Worm (Caenorhabditis elegans) whole organism, L1 larva: ENCODE data around the gene F54C9.11.

Source experiments
- aha-1 ChIP-seq: fragments of 150-350 bp; optimal IDR thresholded peaks from 2 replicates; lab custom pipeline; 2014; ENCODE audit warnings: missing biosample characterization, missing genetic modification characterization
- alr-1 ChIP-seq: fragments of 200-800 bp; sonication (Bioruptor generic); optimal IDR thresholded peaks from 2 replicates; lab custom pipeline; 2018; ENCODE audit warnings: borderline replicate concordance, mild to moderate bottlenecking, missing genetic modification characterization, missing compliant biosample characterization
- aly-2 ChIP-seq: fragments of 150-350 bp; optimal IDR thresholded peaks from 2 replicates; lab custom pipeline; 2014; ENCODE audit warnings: missing biosample characterization, missing genetic modification characterization
- ama-1 ChIP-seq: fragments of 150-350 bp; optimal IDR thresholded peaks from 2 replicates; lab custom pipeline; 2014
- blmp-1 ChIP-seq: fragments of 150-350 bp; optimal IDR thresholded peaks from 2 replicates; lab custom pipeline; 2014; ENCODE audit warnings: missing biosample characterization, missing genetic modification characterization
- ceh-63 ChIP-seq: fragments of 200-800 bp; sonication (Bioruptor generic); optimal IDR thresholded peaks from 2 replicates; lab custom pipeline; 2018; ENCODE audit warnings: mild to moderate bottlenecking, missing genetic modification characterization, missing compliant biosample characterization
- dpl-1 ChIP-seq, 3 experiments: fragments of 150-350 bp in 2 of 3; sonication (generic microtip) in 1 of 3; optimal IDR thresholded peaks; 2 replicates each; lab custom pipeline; 2014 to 2017; ENCODE audit warnings: missing biosample characterization in 3 of 3, missing genetic modification characterization in 3 of 3, missing genetic modification reagents in 3 of 3
- efl-1 ChIP-seq, 4 experiments: fragments of 150-350 bp; optimal IDR thresholded peaks in 3 of 4; peaks in 1 of 4; 1 replicate in 1 of 4; 2 replicates in 3 of 4; lab custom pipeline; 2014; ENCODE audit warnings: missing biosample characterization in 2 of 4, missing genetic modification characterization in 2 of 4, missing genetic modification reagents in 2 of 4
- egl-13 ChIP-seq: sonication (generic microtip); optimal IDR thresholded peaks from 2 replicates; lab custom pipeline; 2016; ENCODE audit warnings: missing genotype, missing genetic modification reagents, missing genetic modification characterization, missing compliant biosample characterization
- elt-3 ChIP-seq, 6 experiments: fragments of 150-350 bp in 1 of 6; sonication (generic microtip); optimal IDR thresholded peaks; 2 replicates each; lab custom pipeline; 2017 to 2018; ENCODE audit warnings: missing biosample characterization in 6 of 6, missing genetic modification characterization in 6 of 6, inconsistent platforms in 1 of 6
- ets-5 ChIP-seq: fragments of 200-800 bp; sonication (Bioruptor generic); IDR thresholded peaks from 2 replicates; pipeline ENCODE4 v1.3.6; 2022; ENCODE audit warnings: missing genetic modification characterization, missing compliant biosample characterization
- fkh-4 ChIP-seq: sonication (generic microtip); optimal IDR thresholded peaks from 2 replicates; lab custom pipeline; 2016; ENCODE audit warnings: missing compliant biosample characterization, missing genetic modification characterization, borderline replicate concordance
- hlh-17 ChIP-seq: fragments of 200-800 bp; sonication (Bioruptor generic); optimal IDR thresholded peaks from 2 replicates; lab custom pipeline; 2018; ENCODE audit warnings: missing genetic modification characterization, mild to moderate bottlenecking, missing compliant biosample characterization, moderate library complexity, borderline replicate concordance
- hpl-2 ChIP-seq: fragments of 150-350 bp; optimal IDR thresholded peaks from 2 replicates; lab custom pipeline; 2014; ENCODE audit warnings: missing biosample characterization, missing genetic modification reagents, missing genetic modification characterization
- isw-1 ChIP-seq: fragments of 200-800 bp; sonication (Bioruptor generic); IDR thresholded peaks from 2 replicates; pipeline ENCODE4 v1.3.6; 2022; ENCODE audit warnings: missing genetic modification characterization, missing compliant biosample characterization
- jun-1 ChIP-seq: fragments of 150-350 bp; optimal IDR thresholded peaks from 2 replicates; lab custom pipeline; 2014; ENCODE audit warnings: missing biosample characterization, missing genetic modification reagents, missing genetic modification characterization
- lin-13 ChIP-seq: fragments of 150-350 bp; optimal IDR thresholded peaks from 2 replicates; lab custom pipeline; 2014; ENCODE audit warnings: missing biosample characterization, missing genetic modification reagents, missing genetic modification characterization
- lin-15B ChIP-seq: fragments of 150-350 bp; sonication (generic microtip); optimal IDR thresholded peaks from 3 replicates; lab custom pipeline; 2014; ENCODE audit warnings: missing biosample characterization, missing genetic modification characterization
- mab-9 ChIP-seq: fragments of 200-800 bp; sonication (Bioruptor generic); IDR thresholded peaks from 2 replicates; pipeline ENCODE4 v1.3.6; 2022; ENCODE audit warnings: missing genetic modification reagents, missing genetic modification characterization, missing compliant biosample characterization
- nhr-237 ChIP-seq: fragments of 150-350 bp; optimal IDR thresholded peaks from 2 replicates; lab custom pipeline; 2014; ENCODE audit warnings: missing biosample characterization, missing genetic modification characterization
- nhr-28 ChIP-seq: fragments of 150-350 bp; optimal IDR thresholded peaks from 2 replicates; lab custom pipeline; 2014; ENCODE audit warnings: missing biosample characterization, missing genetic modification characterization
- nhr-47 ChIP-seq: sonication (generic microtip); optimal IDR thresholded peaks from 2 replicates; lab custom pipeline; 2016; ENCODE audit warnings: mild to moderate bottlenecking, missing genetic modification characterization, moderate library complexity, missing compliant biosample characterization
- nhr-71 ChIP-seq: sonication (generic microtip); optimal IDR thresholded peaks from 2 replicates; lab custom pipeline; 2016; ENCODE audit warnings: mild to moderate bottlenecking, missing genetic modification characterization, moderate library complexity, missing compliant biosample characterization
- nhr-84 ChIP-seq: sonication (generic microtip); optimal IDR thresholded peaks from 2 replicates; lab custom pipeline; 2017; ENCODE audit warnings: missing biosample characterization, missing genetic modification characterization
- nhr-90 ChIP-seq: sonication (generic microtip); optimal IDR thresholded peaks from 2 replicates; lab custom pipeline; 2016; ENCODE audit warnings: mild to moderate bottlenecking, missing genetic modification characterization, missing compliant biosample characterization; ENCODE audit not compliant: poor library complexity
- pag-3 ChIP-seq: sonication (generic microtip); optimal IDR thresholded peaks from 2 replicates; lab custom pipeline; 2017; ENCODE audit warnings: missing genetic modification characterization, mild to moderate bottlenecking, missing compliant biosample characterization, antibody characterized with exemption, borderline replicate concordance; ENCODE audit not compliant: insufficient read depth
- rnt-1 ChIP-seq: sonication (generic microtip); optimal IDR thresholded peaks from 2 replicates; lab custom pipeline; 2016; ENCODE audit warnings: mild to moderate bottlenecking, missing genetic modification characterization, moderate library complexity, missing compliant biosample characterization
- skn-1 ChIP-seq: fragments of 150-350 bp; optimal IDR thresholded peaks from 2 replicates; lab custom pipeline; 2014; ENCODE audit warnings: missing biosample characterization, missing genetic modification characterization
- snpc-4 ChIP-seq: fragments of 150-350 bp; optimal IDR thresholded peaks from 2 replicates; lab custom pipeline; 2014; ENCODE audit warnings: missing biosample characterization, missing genetic modification characterization
- snu-23 ChIP-seq: sonication (generic microtip); optimal IDR thresholded peaks from 2 replicates; lab custom pipeline; 2016; ENCODE audit warnings: missing genetic modification characterization, missing compliant biosample characterization
- swsn-7 ChIP-seq: sonication (generic microtip); optimal IDR thresholded peaks from 2 replicates; lab custom pipeline; 2016; ENCODE audit warnings: missing genetic modification characterization, missing compliant biosample characterization
- tbx-2 ChIP-seq: sonication (generic microtip); optimal IDR thresholded peaks from 2 replicates; lab custom pipeline; 2016; ENCODE audit warnings: missing genetic modification characterization, missing compliant biosample characterization
- tlp-1 ChIP-seq: fragments of 150-350 bp; optimal IDR thresholded peaks from 2 replicates; lab custom pipeline; 2014; ENCODE audit warnings: missing biosample characterization, missing genetic modification characterization
- unc-130 ChIP-seq: fragments of 150-350 bp; optimal IDR thresholded peaks from 2 replicates; lab custom pipeline; 2017; ENCODE audit warnings: missing biosample characterization, missing genetic modification characterization, inconsistent platforms
- unc-30 ChIP-seq: sonication (generic microtip); optimal IDR thresholded peaks from 2 replicates; lab custom pipeline; 2017; ENCODE audit warnings: missing biosample characterization, missing genetic modification characterization
- unc-86 ChIP-seq: sonication (generic microtip); optimal IDR thresholded peaks from 2 replicates; lab custom pipeline; 2016; ENCODE audit warnings: missing genetic modification characterization, missing compliant biosample characterization
- unc-98 ChIP-seq: fragments of 200-800 bp; sonication (Bioruptor generic); IDR thresholded peaks from 2 replicates; pipeline ENCODE4 v1.3.6; 2022; ENCODE audit warnings: missing genetic modification characterization, missing compliant biosample characterization
- xbp-1 ChIP-seq: sonication (generic microtip); optimal IDR thresholded peaks from 2 replicates; lab custom pipeline; 2016; ENCODE audit warnings: missing genetic modification characterization, missing compliant biosample characterization
- zip-4 ChIP-seq: fragments of 200-800 bp; sonication (Bioruptor generic); optimal IDR thresholded peaks from 2 replicates; lab custom pipeline; 2018; ENCODE audit warnings: mild to moderate bottlenecking, missing genetic modification characterization, moderate library complexity, missing compliant biosample characterization
- ztf-11 ChIP-seq, 2 experiments: sonication (generic microtip); optimal IDR thresholded peaks; 2 replicates each; lab custom pipeline; 2016 to 2017; ENCODE audit warnings: missing genetic modification characterization in 2 of 2, missing biosample characterization in 1 of 2, missing compliant biosample characterization in 1 of 2
- ztf-4 ChIP-seq: fragments of 150-350 bp; optimal IDR thresholded peaks from 2 replicates; lab custom pipeline; 2014; ENCODE audit warnings: missing biosample characterization, missing genetic modification characterization

Gene F54C9.11

ce11 chrII:8602337-8602944, 17.6 kb upstream of the F54C9.11 start, which contains the start of the genes cpf-1 and rpl-26 (continued):
- peak; percentile 29 for TF ChIP-seq lin-15B (tag; lab: Kevin White, UChicago)
- TF ChIP-seq nhr-71 (tag; lab: Kevin White, UChicago), result peak; percentile 70
- TF ChIP-seq mab-9 (GFP tag; lab: Robert Waterston, UW), result no peak
- TF ChIP-seq skn-1 (tag; lab: Kevin White, UChicago), result peak; percentile 58
- TF ChIP-seq alr-1, result no peak
- TF ChIP-seq snu-23 (GFP tag; lab: Kevin White, UChicago), result peak; percentile 69
- TF ChIP-seq efl-1 (optimal IDR thresholded peaks at IDR 0.05; lab: Kevin White, UChicago), result peak; percentile 72 to 73
- TF ChIP-seq efl-1 (GFP tag; optimal IDR thresholded peaks at IDR 0.05 in 1 of 2; lab: Kevin White, UChicago), result peak; percentile 73 to 96
- TF ChIP-seq nhr-47 (tag; lab: Kevin White, UChicago), result peak; percentile 44
- peak; percentile 67 for TF ChIP-seq blmp-1 (tag; lab: Kevin White, UChicago)

- TF ChIP-seq dpl-1 (GFP tag; optimal IDR thresholded peaks at IDR 0.05; lab: Kevin White, UChicago) (no peak), xbp-1 (tag; lab: Kevin White, UChicago) (no peak), swsn-7 (tag; lab: Kevin White, UChicago) (no peak), zip-4 (GFP tag; lab: Kevin White, UChicago) (no peak), unc-86 (tag; lab: Kevin White, UChicago) (no peak), ceh-63 (no peak), snpc-4 (tag; lab: Kevin White, UChicago) (no peak), nhr-90 (tag; lab: Kevin White, UChicago) (no peak), nhr-28 (no peak), elt-3 (tag; optimal IDR thresholded peaks at IDR 0.05; lab: Kevin White, UChicago) (no peak), ztf-4 (tag; lab: Kevin White, UChicago) (no peak), tlp-1 (tag; lab: Kevin White, UChicago) (no peak), aly-2 (tag; lab: Kevin White, UChicago) (no peak), efl-1 (optimal IDR thresholded peaks at IDR 0.05; lab: Kevin White, UChicago) (no peak), efl-1 (GFP tag; optimal IDR thresholded peaks at IDR 0.05 in 1 of 2; lab: Kevin White, UChicago) (no peak), ets-5 (no peak)
- TF ChIP-seq, all 84 proteins: peak for 0
Observed at ce11 chrII:8600165-8600564, 15.3 kb upstream of the F54C9.11 start, which contains the start of gene pigg-1. TSS of gene pigg-1 (minus strand) at chrII:8600265.

ce11 chrII:8599214-8599613, 14.3 kb upstream of the F54C9.11 start, which contains the start of gene F28C6.5:
TSS of gene F28C6.5 (plus strand) at chrII:8599514.
- TF ChIP-seq ztf-4 (tag; lab: Kevin White, UChicago) (no peak), pag-3 (tag; lab: Kevin White, UChicago) (no peak), snu-23 (GFP tag; lab: Kevin White, UChicago) (no peak), blmp-1 (tag; lab: Kevin White, UChicago) (peak; percentile 26), tbx-2 (tag; lab: Kevin White, UChicago) (no peak), jun-1 (tag; lab: Kevin White, UChicago) (no peak), ztf-11 (tag; optimal IDR thresholded peaks at IDR 0.05; lab: Kevin White, UChicago) (no peak), lin-13 (no peak)

ce11 chrII:8593840-8594625, 9.1 kb upstream of the F54C9.11 start, which contains the start of gene aptf-3:
TSS of gene aptf-3 (plus strand) at chrII:8594190.
- TF ChIP-seq aha-1 (tag; lab: Kevin White, UChicago) (no peak), snu-23 (GFP tag; lab: Kevin White, UChicago) (no peak), unc-130 (tag; lab: Kevin White, UChicago) (no peak), ama-1 (lab: Kevin White, UChicago) (no peak), nhr-237 (tag; lab: Kevin White, UChicago) (no peak), fkh-4 (tag; lab: Kevin White, UChicago) (no peak), isw-1 (no peak), rnt-1 (tag; lab: Kevin White, UChicago) (no peak), unc-98 (GFP tag; lab: Robert Waterston, UW) (no peak), alr-1 (no peak), tbx-2 (tag; lab: Kevin White, UChicago) (no peak), egl-13 (tag; lab: Kevin White, UChicago) (no peak), hlh-17 (GFP tag; lab: Kevin White, UChicago) (no peak), unc-30 (tag; lab: Kevin White, UChicago) (no peak), nhr-84 (tag; lab: Kevin White, UChicago) (no peak), jun-1 (tag; lab: Kevin White, UChicago) (no peak), ztf-11 (tag; optimal IDR thresholded peaks at IDR 0.05; lab: Kevin White, UChicago) (no peak), hpl-2 (GFP tag; lab: Kevin White, UChicago) (no peak)
